Worm (Caenorhabditis elegans): ENCODE data around the gene ikke-1.

Gene ikke-1

DNA sequence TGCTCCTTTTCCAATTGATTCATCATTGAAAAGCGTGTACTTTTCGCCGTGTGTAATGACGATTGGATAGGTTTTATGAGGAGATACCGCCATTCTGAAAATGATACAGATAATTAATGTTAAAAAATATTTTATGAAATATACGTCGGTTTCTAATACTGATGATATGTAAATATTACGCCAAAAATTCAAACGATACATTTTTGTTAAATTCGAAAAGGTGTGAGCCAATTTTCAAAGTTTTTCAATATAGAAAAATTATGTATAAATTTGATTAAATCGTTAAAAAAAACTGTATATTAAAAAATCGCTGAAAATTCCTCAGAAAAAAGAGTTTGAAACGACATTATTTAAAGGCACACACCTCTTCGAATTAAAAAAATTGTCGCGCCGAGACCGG, at the start of gene ikke-1:
Gene ikke-1 (minus strand): TSS at position 101 of the 400 bp plus-strand sequence.
- no peak for TF ChIP-seq ahr-1 (tag; optimal IDR thresholded peaks at IDR 0.05)
- no peak for TF ChIP-seq elt-4 (tag; optimal IDR thresholded peaks at IDR 0.05)
- no peak for TF ChIP-seq F13H6.1 (tag; optimal IDR thresholded peaks at IDR 0.05)

DNA sequence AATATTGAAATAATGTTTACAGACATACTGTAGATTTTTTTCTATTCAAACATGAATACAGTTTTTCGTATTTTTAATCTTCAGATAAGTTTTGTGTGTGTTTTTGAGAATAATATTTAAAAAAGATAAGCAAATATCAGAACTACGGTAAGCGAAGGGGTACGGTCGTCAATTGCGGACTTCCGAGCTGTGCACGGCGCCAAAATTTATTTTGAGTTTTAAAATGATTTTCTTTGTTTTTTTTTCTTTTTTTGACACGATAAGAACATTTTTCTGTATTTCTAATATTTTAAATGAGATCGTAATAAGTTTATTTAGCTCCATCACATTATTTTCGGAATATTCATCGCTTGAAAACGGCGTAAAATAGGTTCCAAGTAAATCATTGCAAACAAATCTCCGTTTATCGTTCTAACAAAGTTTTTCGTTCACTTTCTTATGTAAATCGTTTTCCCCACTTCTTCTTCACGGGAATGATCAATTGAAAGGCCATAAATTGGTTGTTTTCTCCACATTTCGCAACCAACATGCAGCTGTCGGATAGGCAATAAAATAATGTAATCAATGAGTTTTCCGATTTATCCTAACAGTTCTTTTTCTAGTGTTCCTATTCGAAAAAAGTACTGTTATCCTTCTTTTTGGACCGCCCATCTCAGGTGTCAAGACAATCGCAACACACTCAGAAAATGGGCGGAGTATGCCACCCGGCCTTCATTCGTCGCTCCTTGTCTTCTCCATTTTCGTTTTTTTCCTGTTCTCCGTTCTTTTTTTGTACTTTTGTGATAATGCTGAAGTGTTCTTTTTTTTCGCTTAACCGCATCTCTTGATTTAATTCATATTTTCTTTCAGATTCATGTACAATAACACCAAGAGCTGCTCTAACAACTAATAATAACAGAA, 41.1 kb upstream of the ikke-1 start, which contains the start of gene glp-1:
Gene glp-1 (plus strand): TSS at position 850 of the 900 bp plus-strand sequence.
- no peak for TF ChIP-seq ama-1 (optimal IDR thresholded peaks at IDR 0.05)
- TF ChIP-seq lim-6 (tag; optimal IDR thresholded peaks at IDR 0.05), result no peak

DNA sequence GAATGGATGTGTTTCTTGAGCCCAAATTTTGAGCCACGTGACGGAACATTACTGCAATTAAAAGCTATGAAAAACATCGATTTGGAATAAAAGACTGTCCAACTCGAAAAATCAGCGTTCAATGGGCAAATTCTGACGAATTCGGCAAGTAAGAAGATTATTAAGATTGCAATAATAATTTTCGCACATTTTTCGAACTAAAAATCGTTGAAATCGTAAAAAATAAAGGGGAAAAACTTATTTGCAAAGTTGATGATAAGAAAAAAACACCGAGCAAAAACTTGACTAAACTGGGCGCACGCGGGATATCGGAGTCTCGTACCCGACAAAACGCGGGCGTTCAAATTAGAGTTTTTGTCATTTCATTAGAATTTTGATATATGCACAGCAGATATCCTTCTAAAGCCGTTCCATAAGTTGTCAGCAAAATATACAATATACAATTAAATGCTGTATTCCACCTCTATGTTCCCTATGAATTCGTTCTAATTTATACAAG, 38.9 kb upstream of the ikke-1 start, which contains the start of the genes mccc-2 and mrpl-44:
Gene mccc-2 (minus strand): TSS at position 51 of the 499 bp plus-strand sequence.
Gene mrpl-44 (minus strand): TSS at position 51 of the 499 bp plus-strand sequence.
- TF ChIP-seq nfya-1 (tag; optimal IDR thresholded peaks at IDR 0.05) (peak; percentile 18), elt-2 (tag; optimal IDR thresholded peaks at IDR 0.05) (peak; percentile 70), pros-1 (tag; optimal IDR thresholded peaks at IDR 0.05) (no peak)

DNA sequence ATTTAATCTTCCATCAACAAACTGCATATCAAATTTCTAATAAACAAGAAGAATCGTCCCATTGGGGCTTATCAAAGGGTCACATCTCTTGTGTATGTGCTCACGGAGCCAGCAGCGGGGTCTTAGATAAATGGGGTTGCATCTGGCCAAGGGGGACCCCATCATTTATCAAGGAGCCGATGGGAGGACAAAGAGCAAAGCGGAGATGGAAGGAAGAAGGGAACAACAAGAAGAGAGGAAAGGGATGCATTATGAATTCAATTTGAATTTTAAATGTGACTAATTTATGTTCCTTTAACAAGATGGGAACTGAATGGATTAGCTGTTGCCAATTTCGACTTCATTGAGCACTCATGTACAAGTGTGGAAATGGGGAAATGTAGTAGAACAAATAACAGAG, 33.8 kb upstream of the ikke-1 start:
- TF ChIP-seq ceh-48 (tag; optimal IDR thresholded peaks at IDR 0.05) (no peak), ama-1 (optimal IDR thresholded peaks at IDR 0.05) (no peak), ceh-18 (tag; optimal IDR thresholded peaks at IDR 0.05) (no peak), ceh-24 (tag; optimal IDR thresholded peaks at IDR 0.05) (no peak), ceh-30 (tag; optimal IDR thresholded peaks at IDR 0.05) (no peak), ztf-16 (tag; optimal IDR thresholded peaks at IDR 0.05) (no peak), unc-3 (GFP tag; conservative IDR thresholded peaks at IDR 0.05) (no peak), unc-3 (tag; optimal IDR thresholded peaks at IDR 0.05) (peak; percentile 28), nfya-1 (tag; optimal IDR thresholded peaks at IDR 0.05) (peak; percentile 16), pqm-1 (tag; optimal IDR thresholded peaks at IDR 0.05) (no peak), ceh-2 (tag; optimal IDR thresholded peaks at IDR 0.05) (no peak), ceh-31 (tag; optimal IDR thresholded peaks at IDR 0.05) (peak; percentile 14), sox-2 (GFP tag; IDR thresholded peaks at IDR 0.05) (no peak), syd-9 (tag; optimal IDR thresholded peaks at IDR 0.05) (peak; percentile 1), hlh-8 (tag; optimal IDR thresholded peaks at IDR 0.05) (no peak), npax-4 (tag; optimal IDR thresholded peaks at IDR 0.05) (no peak), elt-2 (tag; optimal IDR thresholded peaks at IDR 0.05) (peak; percentile 9), unc-42 (tag; optimal IDR thresholded peaks at IDR 0.05) (peak; percentile 91), madf-2 (tag; optimal IDR thresholded peaks at IDR 0.05) (no peak), Y22D7AL.16 (tag; optimal IDR thresholded peaks at IDR 0.05) (no peak), ref-2 (tag; optimal IDR thresholded peaks at IDR 0.05) (no peak), tbx-7 (tag; optimal IDR thresholded peaks at IDR 0.05) (no peak), pax-1 (tag; optimal IDR thresholded peaks at IDR 0.05) (no peak), ceh-34 (tag; optimal IDR thresholded peaks at IDR 0.05) (peak; percentile 11), rnt-1 (tag; optimal IDR thresholded peaks at IDR 0.05) (peak; percentile 1), lin-11 (tag; optimal IDR thresholded peaks at IDR 0.05) (no peak), ets-4 (tag; optimal IDR thresholded peaks at IDR 0.05) (no peak), hlh-13 (GFP tag; optimal IDR thresholded peaks at IDR 0.05) (no peak), unc-86 (tag; optimal IDR thresholded peaks at IDR 0.05) (no peak), ttx-3 (tag; optimal IDR thresholded peaks at IDR 0.05) (no peak), fkh-10 (GFP tag; optimal IDR thresholded peaks at IDR 0.05) (no peak), ceh-9 (tag; optimal IDR thresholded peaks at IDR 0.05) (no peak), tbx-2 (tag; optimal IDR thresholded peaks at IDR 0.05) (no peak), unc-55 (GFP tag; optimal IDR thresholded peaks at IDR 0.05) (peak; percentile 82), sox-4 (tag; optimal IDR thresholded peaks at IDR 0.05) (no peak), ahr-1 (tag; optimal IDR thresholded peaks at IDR 0.05) (no peak)
